Fruit fly (Drosophila melanogaster) whole organism, embryonic: Measurements from ENCODE around the gene CG32797.

ENCODE experiments used
- Asciz ChIP-seq: fragments of 200-800 bp; sonication (Bioruptor generic); optimal IDR thresholded peaks from 2 replicates; lab custom pipeline; 2017; ENCODE audit warnings: missing biosample characterization, mild to moderate bottlenecking, missing genetic modification characterization, missing genetic modification reagents
- Atf6 ChIP-seq: fragments of 200-800 bp; sonication (Bioruptor generic); IDR thresholded peaks from 2 replicates; pipeline ENCODE4 v1.3.6; 2022; ENCODE audit warnings: missing biosample characterization, missing genetic modification characterization
- B-H2 ChIP-seq: fragments of 200-800 bp; sonication (Bioruptor generic); optimal IDR thresholded peaks from 2 replicates; lab custom pipeline; 2018; ENCODE audit warnings: missing biosample characterization, mild to moderate bottlenecking, missing genetic modification characterization
- Bgb ChIP-seq: fragments of 200-800 bp; sonication (Bioruptor generic); IDR thresholded peaks from 2 replicates; pipeline ENCODE4 v1.3.6; 2022; ENCODE audit warnings: missing biosample characterization, missing genetic modification characterization; ENCODE audit not compliant: partially characterized antibody
- CG10431 ChIP-seq: fragments of 200-800 bp; sonication (Bioruptor generic); optimal IDR thresholded peaks from 3 replicates; lab custom pipeline; 2018; ENCODE audit warnings: missing biosample characterization, mild to moderate bottlenecking, missing genetic modification characterization
- CG11723 ChIP-seq: fragments of 200-800 bp; sonication (Bioruptor generic); optimal IDR thresholded peaks from 2 replicates; lab custom pipeline; 2017; ENCODE audit warnings: missing biosample characterization, mild to moderate bottlenecking, missing genetic modification characterization
- CG12659 ChIP-seq: fragments of 200-800 bp; sonication (Bioruptor generic); optimal IDR thresholded peaks from 3 replicates; lab custom pipeline; 2017; ENCODE audit warnings: mild to moderate bottlenecking, missing biosample characterization, missing genetic modification reagents, missing genetic modification characterization
- CG12942 ChIP-seq: fragments of 200-800 bp; sonication (Bioruptor generic); optimal IDR thresholded peaks from 3 replicates; lab custom pipeline; 2016; ENCODE audit warnings: missing biosample characterization, missing genetic modification characterization
- CG1603 ChIP-seq: fragments of 200-800 bp; sonication (Bioruptor generic); optimal IDR thresholded peaks from 2 replicates; lab custom pipeline; 2019; ENCODE audit warnings: missing biosample characterization, mild to moderate bottlenecking, missing genetic modification characterization, moderate library complexity
- CG17802 ChIP-seq: fragments of 200-800 bp; sonication (Bioruptor generic); optimal IDR thresholded peaks from 2 replicates; lab custom pipeline; 2018; ENCODE audit warnings: missing biosample characterization, mild to moderate bottlenecking, missing genetic modification characterization, moderate library complexity
- CG18476 ChIP-seq: fragments of 200-800 bp; sonication (Bioruptor generic); optimal IDR thresholded peaks from 2 replicates; lab custom pipeline; 2016; ENCODE audit warnings: missing biosample characterization, mild to moderate bottlenecking, missing genetic modification characterization
- CG2199 ChIP-seq: fragments of 200-800 bp; sonication (Bioruptor generic); IDR thresholded peaks from 3 replicates; pipeline ENCODE4 v1.3.6; 2022; ENCODE audit warnings: missing biosample characterization, missing genetic modification characterization
- CG2202 ChIP-seq: fragments of 200-800 bp; sonication (Bioruptor generic); optimal IDR thresholded peaks from 2 replicates; lab custom pipeline; 2018; ENCODE audit warnings: missing biosample characterization, mild to moderate bottlenecking, missing genetic modification characterization
- CG2875 ChIP-seq: fragments of 200-800 bp; sonication (Bioruptor generic); optimal IDR thresholded peaks from 2 replicates; lab custom pipeline; 2017; ENCODE audit warnings: missing biosample characterization, mild to moderate bottlenecking, missing genetic modification characterization, missing genetic modification reagents
- CG31224 ChIP-seq: fragments of 200-800 bp; sonication (Bioruptor generic); IDR thresholded peaks from 2 replicates; pipeline ENCODE4 v1.3.6; 2022; ENCODE audit warnings: missing biosample characterization, missing genetic modification characterization
- CG5180 ChIP-seq: fragments of 200-800 bp; sonication (Bioruptor generic); optimal IDR thresholded peaks from 3 replicates; lab custom pipeline; 2017; ENCODE audit warnings: missing biosample characterization, missing genetic modification characterization, mild to moderate bottlenecking, moderate library complexity, missing genetic modification reagents
- CG6791 ChIP-seq: fragments of 200-800 bp; sonication (Bioruptor generic); IDR thresholded peaks from 3 replicates; pipeline ENCODE4 v1.3.6; 2022; ENCODE audit warnings: missing biosample characterization, missing genetic modification characterization; ENCODE audit not compliant: partially characterized antibody
- CG7271 ChIP-seq: fragments of 200-800 bp; sonication (Bioruptor generic); optimal IDR thresholded peaks from 2 replicates; lab custom pipeline; 2018; ENCODE audit warnings: missing biosample characterization, mild to moderate bottlenecking, missing genetic modification characterization, moderate library complexity
- CG8290 ChIP-seq, 3 experiments: fragments of 200-800 bp; sonication (Bioruptor generic); optimal IDR thresholded peaks; 2 replicates each; lab custom pipeline; 2016 to 2019; ENCODE audit warnings: missing biosample characterization in 3 of 3, missing genetic modification characterization in 3 of 3, mild to moderate bottlenecking in 2 of 3, moderate library complexity in 1 of 3
- CG8924 ChIP-seq: fragments of 200-800 bp; optimal IDR thresholded peaks from 3 replicates; lab custom pipeline; 2019; ENCODE audit warnings: missing biosample characterization, mild to moderate bottlenecking, missing genetic modification characterization, moderate library complexity
- Ets97D ChIP-seq: fragments of 200-800 bp; sonication (Bioruptor generic); optimal IDR thresholded peaks from 3 replicates; lab custom pipeline; 2016; ENCODE audit warnings: missing biosample characterization, missing genetic modification characterization
- Fer1 ChIP-seq: fragments of 200-800 bp; sonication (Bioruptor generic); optimal IDR thresholded peaks from 2 replicates; lab custom pipeline; 2017; ENCODE audit warnings: missing biosample characterization, mild to moderate bottlenecking, missing genetic modification characterization
- HmgD ChIP-seq: fragments of 200-800 bp; sonication (Bioruptor generic); optimal IDR thresholded peaks from 3 replicates; lab custom pipeline; 2016; ENCODE audit warnings: missing biosample characterization, missing genetic modification characterization
- Jarid2 ChIP-seq: fragments of 200-800 bp; sonication (Bioruptor generic); optimal IDR thresholded peaks from 3 replicates; lab custom pipeline; 2017; ENCODE audit warnings: mild to moderate bottlenecking, missing biosample characterization, missing genetic modification reagents, missing genetic modification characterization
- Nf-YA ChIP-seq: fragments of 200-800 bp; sonication (Bioruptor generic); IDR thresholded peaks from 2 replicates; pipeline ENCODE4 v1.3.6; 2022; ENCODE audit warnings: missing biosample characterization, missing genetic modification characterization
- Poxn ChIP-seq: fragments of 200-800 bp; sonication (Bioruptor generic); IDR thresholded peaks from 2 replicates; pipeline ENCODE4 v1.3.6; 2022; ENCODE audit warnings: missing biosample characterization, missing genetic modification characterization
- Sox100B ChIP-seq: fragments of 200-800 bp; sonication (Bioruptor generic); optimal IDR thresholded peaks from 3 replicates; lab custom pipeline; 2018; ENCODE audit warnings: missing biosample characterization, mild to moderate bottlenecking, missing genetic modification characterization
- Xrp1 ChIP-seq: fragments of 200-800 bp; sonication (Bioruptor generic); IDR thresholded peaks from 2 replicates; pipeline ENCODE4 v1.3.6; 2022; ENCODE audit warnings: missing biosample characterization, missing genetic modification characterization
- amos ChIP-seq: fragments of 200-800 bp; sonication (Bioruptor generic); IDR thresholded peaks from 2 replicates; pipeline ENCODE4 v1.3.6; 2022; ENCODE audit warnings: missing biosample characterization, missing genetic modification characterization; ENCODE audit not compliant: partially characterized antibody
- ap ChIP-seq: fragments of 200-800 bp; sonication (Bioruptor generic); IDR thresholded peaks from 2 replicates; pipeline ENCODE4 v1.3.6; 2022; ENCODE audit warnings: missing biosample characterization, missing genetic modification characterization
- ase ChIP-seq: fragments of 200-800 bp; sonication (Bioruptor generic); IDR thresholded peaks from 3 replicates; pipeline ENCODE4 v1.3.6; 2022; ENCODE audit warnings: missing biosample characterization, missing genetic modification characterization
- gcm2 ChIP-seq: fragments of 200-800 bp; sonication (Bioruptor generic); optimal IDR thresholded peaks from 2 replicates; lab custom pipeline; 2016; ENCODE audit warnings: missing biosample characterization, missing genetic modification characterization
- grau ChIP-seq: fragments of 200-800 bp; optimal IDR thresholded peaks from 3 replicates; lab custom pipeline; 2019; ENCODE audit warnings: missing biosample characterization, mild to moderate bottlenecking, missing genetic modification characterization, moderate library complexity
- gro ChIP-seq: fragments of 200-800 bp; sonication (Bioruptor generic); optimal IDR thresholded peaks from 2 replicates; lab custom pipeline; 2016; ENCODE audit warnings: missing biosample characterization, missing genetic modification characterization
- gt ChIP-seq: fragments of 200-800 bp; sonication (Bioruptor generic); IDR thresholded peaks from 2 replicates; pipeline ENCODE4 v1.3.6; 2022; ENCODE audit warnings: missing biosample characterization, missing genetic modification characterization
- hbn ChIP-seq: fragments of 200-800 bp; sonication (Bioruptor generic); IDR thresholded peaks from 2 replicates; pipeline ENCODE4 v1.3.6; 2022; ENCODE audit warnings: missing biosample characterization, missing genetic modification characterization; ENCODE audit not compliant: partially characterized antibody
- hth ChIP-seq: fragments of >200 bp; optimal IDR thresholded peaks from 2 replicates; lab custom pipeline; 2017; ENCODE audit warnings: inconsistent platforms
- ind ChIP-seq: fragments of 200-800 bp; sonication (Bioruptor generic); optimal IDR thresholded peaks from 3 replicates; lab custom pipeline; 2016; ENCODE audit warnings: missing biosample characterization, missing genetic modification characterization
- kni ChIP-seq: fragments of 200-800 bp; sonication (Bioruptor generic); optimal IDR thresholded peaks from 3 replicates; lab custom pipeline; 2017; ENCODE audit warnings: mild to moderate bottlenecking, missing biosample characterization, missing genetic modification reagents, missing genetic modification characterization
- lmd ChIP-seq: fragments of 200-800 bp; sonication (Bioruptor generic); IDR thresholded peaks from 2 replicates; pipeline ENCODE4 v1.3.6; 2022; ENCODE audit warnings: missing biosample characterization, missing genetic modification characterization
- pho ChIP-seq: fragments of 200-800 bp; sonication (Bioruptor generic); optimal IDR thresholded peaks from 2 replicates; lab custom pipeline; 2016; ENCODE audit warnings: missing biosample characterization, missing genetic modification characterization
- phol ChIP-seq: fragments of 200-800 bp; sonication (Bioruptor generic); optimal IDR thresholded peaks from 3 replicates; lab custom pipeline; 2018; ENCODE audit warnings: missing biosample characterization, mild to moderate bottlenecking, missing genetic modification characterization, moderate library complexity
- sc ChIP-seq, 3 experiments: fragments of >200 bp in 2 of 3; fragments of 200-800 bp in 1 of 3; sonication (Bioruptor generic) in 1 of 3; optimal IDR thresholded peaks; 2 replicates in 2 of 3; 3 replicates in 1 of 3; lab custom pipeline; 2017; ENCODE audit warnings: mild to moderate bottlenecking in 1 of 3, missing biosample characterization in 1 of 3, missing genetic modification characterization in 1 of 3, missing genetic modification reagents in 1 of 3
- seq ChIP-seq: fragments of 200-800 bp; sonication (Bioruptor generic); IDR thresholded peaks from 2 replicates; pipeline ENCODE4 v1.3.6; 2022; ENCODE audit warnings: missing biosample characterization, missing genetic modification characterization
- slou ChIP-seq: fragments of 200-800 bp; sonication (Bioruptor generic); optimal IDR thresholded peaks from 3 replicates; lab custom pipeline; 2016; ENCODE audit warnings: missing biosample characterization, missing genetic modification characterization
- ssp ChIP-seq: fragments of 200-800 bp; sonication (Bioruptor generic); IDR thresholded peaks from 2 replicates; pipeline ENCODE4 v1.3.6; 2022; ENCODE audit warnings: missing biosample characterization, missing genetic modification characterization
- tll ChIP-seq, 2 experiments: fragments of 200-800 bp in 1 of 2; fragments of >200 bp in 1 of 2; sonication (Bioruptor generic) in 1 of 2; optimal IDR thresholded peaks; 2 replicates each; lab custom pipeline; 2017 to 2019; ENCODE audit warnings: missing biosample characterization in 2 of 2, missing genetic modification characterization in 2 of 2, mild to moderate bottlenecking in 1 of 2, moderate library complexity in 1 of 2
- usp ChIP-seq: fragments of >200 bp; optimal IDR thresholded peaks from 2 replicates; lab custom pipeline; 2017; ENCODE audit warnings: missing biosample characterization, missing genetic modification characterization
- zfh1 ChIP-seq: fragments of 200-800 bp; sonication (Bioruptor generic); IDR thresholded peaks from 3 replicates; pipeline ENCODE4 v1.3.6; 2022; ENCODE audit warnings: missing biosample characterization, missing genetic modification characterization

Gene CG32797

dm6 chrX:2469843-2470442 is 44.3 kb upstream of the CG32797 start, which contains the start of gene boi (continued):
- TF ChIP-seq amos (GFP tag; lab: Robert Waterston, UW), result 0 out of 2 replicates have a peak, but pooled peaks have one; percentile 14
- no peak for TF ChIP-seq CG5180
- TF ChIP-seq phol, result no peak
- TF ChIP-seq ap (GFP tag; lab: Robert Waterston, UW), result no peak
- TF ChIP-seq sc (optimal IDR thresholded peaks at IDR 0.05; lab: Kevin White, UChicago), result no peak
- no peak for TF ChIP-seq sc (GFP tag; optimal IDR thresholded peaks at IDR 0.05; lab: Kevin White, UChicago)
- TF ChIP-seq B-H2 (GFP tag; lab: Kevin White, UChicago), result no peak
- TF ChIP-seq seq (GFP tag; lab: Robert Waterston, UW), result no peak
- TF ChIP-seq ind (GFP tag; lab: Kevin White, UChicago), result no peak
- no peak for TF ChIP-seq slou
- no peak for TF ChIP-seq Fer1 (GFP tag; lab: Kevin White, UChicago)
- TF ChIP-seq CG18476 (GFP tag; lab: Kevin White, UChicago), result no peak
- no peak for TF ChIP-seq Poxn
- no peak for TF ChIP-seq zfh1 (GFP tag; lab: Robert Waterston, UW)
- peak; percentile 33 for TF ChIP-seq gro
- no peak for TF ChIP-seq CG12942 (GFP tag; lab: Kevin White, UChicago)
- no peak for TF ChIP-seq hth (lab: Kevin White, UChicago)
- peak; percentile 1 for TF ChIP-seq Ets97D (GFP tag; lab: Kevin White, UChicago)
- TF ChIP-seq hbn (GFP tag; lab: Robert Waterston, UW), result no peak
- no peak for TF ChIP-seq Xrp1
- TF ChIP-seq CG7271 (tag; lab: Kevin White, UChicago), result peak; percentile 47
- TF ChIP-seq CG2199 (GFP tag; lab: Robert Waterston, UW), result 0 out of 3 replicates have a peak, but pooled peaks have one; percentile 22
- no peak for TF ChIP-seq gt (GFP tag; lab: Robert Waterston, UW)
- TF ChIP-seq kni (GFP tag; lab: Kevin White, UChicago), result peak; percentile 66
- TF ChIP-seq CG12659 (GFP tag; lab: Kevin White, UChicago), result no peak
- no peak for TF ChIP-seq pho
- no peak for TF ChIP-seq usp (GFP tag; lab: Kevin White, UChicago)
- peak; percentile 13; the same call in 1 of the 2 replicates for TF ChIP-seq Atf6 (GFP tag; lab: Robert Waterston, UW)
- TF ChIP-seq CG31224, result no peak
- TF ChIP-seq Sox100B (GFP tag; lab: Kevin White, UChicago), result no peak
- TF ChIP-seq grau (tag; lab: Kevin White, UChicago), result no peak
- TF ChIP-seq CG8924 (tag; lab: Kevin White, UChicago), result no peak
- TF ChIP-seq CG6791, result no peak
- peak; percentile 1 for TF ChIP-seq Asciz (GFP tag; lab: Kevin White, UChicago)
- TF ChIP-seq CG8290 (GFP tag; optimal IDR thresholded peaks at IDR 0.05; lab: Kevin White, UChicago), result no peak
- peak in 1 of 2 experiments; percentile 25 for TF ChIP-seq CG8290 (tag; optimal IDR thresholded peaks at IDR 0.05; lab: Kevin White, UChicago)
- TF ChIP-seq CG2875 (GFP tag; lab: Kevin White, UChicago), result peak; percentile 4
- TF ChIP-seq HmgD (GFP tag; lab: Kevin White, UChicago), result no peak
- TF ChIP-seq tll (GFP tag; optimal IDR thresholded peaks at IDR 0.05; lab: Kevin White, UChicago), result no peak
- TF ChIP-seq Nf-YA, result no peak
- TF ChIP-seq ase, result 0 out of 3 replicates have a peak, but pooled peaks have one; percentile 34
- 0 out of 2 replicates have a peak, but pooled peaks have one; percentile 15 for TF ChIP-seq Bgb (GFP tag; lab: Robert Waterston, UW)
- TF ChIP-seq CG2202 (tag; lab: Kevin White, UChicago), result no peak
- no peak for TF ChIP-seq CG1603 (tag; lab: Kevin White, UChicago)
- TF ChIP-seq CG17802, result no peak
- no peak for TF ChIP-seq ssp (GFP tag; lab: Robert Waterston, UW)
- no peak for TF ChIP-seq CG11723
- no peak for TF ChIP-seq lmd (GFP tag; lab: Robert Waterston, UW)
- no peak for TF ChIP-seq gcm2 (GFP tag; lab: Kevin White, UChicago)
- TF ChIP-seq Jarid2 (GFP tag; lab: Kevin White, UChicago), result peak; percentile 85
- TF ChIP-seq CG10431, result no peak
